Worm (Caenorhabditis elegans) whole organism, L4 larva: ENCODE results near the gene srh-2.

ENCODE experiments used
- D1046.2 ChIP-seq: fragments of 200-800 bp; sonication (Bioruptor generic); IDR thresholded peaks from 2 replicates; pipeline ENCODE4 v1.3.6; 2022; ENCODE audit warnings: missing genetic modification characterization, missing compliant biosample characterization
- F10B5.3 ChIP-seq: sonication (generic microtip); optimal IDR thresholded peaks from 2 replicates; lab custom pipeline; 2016; ENCODE audit warnings: mild to moderate bottlenecking, missing genetic modification characterization, missing compliant biosample characterization
- F49E8.2 ChIP-seq: sonication (generic microtip); optimal IDR thresholded peaks from 2 replicates; lab custom pipeline; 2016; ENCODE audit warnings: missing compliant biosample characterization, mild to moderate bottlenecking, missing genetic modification characterization, borderline replicate concordance
- T20F7.1 ChIP-seq: fragments of 200-800 bp; sonication (Bioruptor generic); optimal IDR thresholded peaks from 2 replicates; lab custom pipeline; 2018; ENCODE audit warnings: mild to moderate bottlenecking, missing genetic modification characterization, missing compliant biosample characterization
- T26A8.4 ChIP-seq: fragments of 200-800 bp; sonication (Bioruptor generic); IDR thresholded peaks from 2 replicates; pipeline ENCODE4 v1.3.6; 2022; ENCODE audit warnings: missing genetic modification characterization, missing compliant biosample characterization
- Y5F2A.4 ChIP-seq: fragments of 200-800 bp; sonication (Bioruptor generic); optimal IDR thresholded peaks from 2 replicates; lab custom pipeline; 2018; ENCODE audit warnings: mild to moderate bottlenecking, missing genetic modification characterization, missing compliant biosample characterization
- Y75B8A.6 ChIP-seq: fragments of 200-800 bp; sonication (Bioruptor generic); IDR thresholded peaks from 2 replicates; pipeline ENCODE4 v1.3.6; 2022; ENCODE audit warnings: missing genetic modification reagents, missing genetic modification characterization, missing compliant biosample characterization
- ZK546.5 ChIP-seq, 2 experiments: sonication (generic microtip); optimal IDR thresholded peaks; 2 replicates each; lab custom pipeline; 2017; ENCODE audit warnings: missing biosample characterization in 2 of 2, missing genetic modification characterization in 2 of 2
- ceh-20 ChIP-seq: fragments of 200-800 bp; sonication (Bioruptor generic); IDR thresholded peaks from 2 replicates; pipeline ENCODE4 v1.3.6; 2022; ENCODE audit warnings: missing genetic modification reagents, missing genetic modification characterization, missing compliant biosample characterization
- ceh-28 ChIP-seq: fragments of 150-350 bp; optimal IDR thresholded peaks from 2 replicates; lab custom pipeline; 2014; ENCODE audit warnings: missing biosample characterization, missing genetic modification reagents, missing genetic modification characterization
- cey-2 ChIP-seq: sonication (generic microtip); optimal IDR thresholded peaks from 3 replicates; lab custom pipeline; 2017; ENCODE audit warnings: missing genetic modification characterization, mild to moderate bottlenecking, missing compliant biosample characterization, antibody characterized with exemption, borderline replicate concordance; ENCODE audit not compliant: insufficient read depth
- ctbp-1 ChIP-seq: fragments of 200-800 bp; sonication (Bioruptor generic); IDR thresholded peaks from 2 replicates; pipeline ENCODE4 v1.3.6; 2022; ENCODE audit warnings: missing genetic modification reagents, missing genetic modification characterization, missing compliant biosample characterization
- daf-16 ChIP-seq, 3 experiments: sonication (generic microtip); optimal IDR thresholded peaks; 2 replicates each; lab custom pipeline; 2016 to 2017; ENCODE audit warnings: missing genetic modification characterization in 3 of 3, missing genetic modification reagents in 3 of 3, mild to moderate bottlenecking in 2 of 3, missing compliant biosample characterization in 2 of 3, missing biosample characterization in 1 of 3, moderate library complexity in 1 of 3
- daf-19 ChIP-seq: fragments of 200-800 bp; sonication (Bioruptor generic); conservative IDR thresholded peaks from 2 replicates; pipeline ENCODE4 v1.3.6; 2022; ENCODE audit warnings: missing genetic modification characterization, missing compliant biosample characterization
- dmd-8 ChIP-seq: fragments of 200-800 bp; sonication (Bioruptor generic); IDR thresholded peaks from 2 replicates; pipeline ENCODE4 v1.3.6; 2022; ENCODE audit warnings: missing genetic modification characterization, missing compliant biosample characterization
- duxl-1 ChIP-seq: sonication (generic microtip); optimal IDR thresholded peaks from 2 replicates; lab custom pipeline; 2016; ENCODE audit warnings: mild to moderate bottlenecking, missing genetic modification characterization, moderate library complexity, missing compliant biosample characterization; ENCODE audit not compliant: poor library complexity
- dve-1 ChIP-seq: sonication (generic microtip); optimal IDR thresholded peaks from 2 replicates; lab custom pipeline; 2017; ENCODE audit warnings: antibody characterized with exemption, mild to moderate bottlenecking, missing genetic modification characterization, missing compliant biosample characterization; ENCODE audit not compliant: insufficient read depth
- fkh-10 ChIP-seq: fragments of 150-350 bp; optimal IDR thresholded peaks from 2 replicates; lab custom pipeline; 2014; ENCODE audit warnings: missing biosample characterization, missing genetic modification reagents, missing genetic modification characterization
- hlh-11 ChIP-seq: fragments of 200-800 bp; sonication (Bioruptor generic); optimal IDR thresholded peaks from 2 replicates; lab custom pipeline; 2018; ENCODE audit warnings: mild to moderate bottlenecking, missing genetic modification characterization, missing compliant biosample characterization
- hlh-30 ChIP-seq: sonication (generic microtip); optimal IDR thresholded peaks from 2 replicates; lab custom pipeline; 2017; ENCODE audit warnings: antibody characterized with exemption, mild to moderate bottlenecking, missing genetic modification characterization, missing compliant biosample characterization; ENCODE audit not compliant: insufficient read depth
- lin-1 ChIP-seq: fragments of 200-800 bp; sonication (Bioruptor generic); IDR thresholded peaks from 2 replicates; pipeline ENCODE4 v1.3.6; 2022; ENCODE audit warnings: missing genetic modification reagents, missing genetic modification characterization, missing compliant biosample characterization
- lin-13 ChIP-seq: fragments of 150-350 bp; optimal IDR thresholded peaks from 2 replicates; lab custom pipeline; 2014; ENCODE audit warnings: missing biosample characterization, missing genetic modification reagents, missing genetic modification characterization
- lin-38 ChIP-seq: fragments of 200-800 bp; sonication (Bioruptor generic); IDR thresholded peaks from 2 replicates; pipeline ENCODE4 v1.3.6; 2022; ENCODE audit warnings: missing genetic modification reagents, missing genetic modification characterization, missing compliant biosample characterization
- lsy-2 ChIP-seq, 2 experiments: fragments of 150-350 bp in 1 of 2; sonication (generic microtip) in 1 of 2; optimal IDR thresholded peaks; 2 replicates each; lab custom pipeline; 2014 to 2017; ENCODE audit warnings: missing biosample characterization in 2 of 2, missing genetic modification characterization in 2 of 2
- madf-5 ChIP-seq, 2 experiments: fragments of 200-800 bp; sonication (Bioruptor generic); IDR thresholded peaks; 2 replicates each; pipeline ENCODE4 v1.3.6; 2022; ENCODE audit warnings: missing compliant biosample characterization in 2 of 2, missing genetic modification characterization in 2 of 2
- madf-9 ChIP-seq: fragments of 200-800 bp; sonication (Bioruptor generic); conservative IDR thresholded peaks from 2 replicates; pipeline ENCODE4 v1.3.6; 2022; ENCODE audit warnings: missing genetic modification reagents, missing genetic modification characterization, missing compliant biosample characterization
- mdl-1 ChIP-seq, 2 experiments: fragments of 150-350 bp in 1 of 2; sonication (generic microtip) in 1 of 2; optimal IDR thresholded peaks; 2 replicates each; lab custom pipeline; 2014 to 2017; ENCODE audit warnings: missing biosample characterization in 2 of 2, missing genetic modification characterization in 2 of 2
- mep-1 ChIP-seq: fragments of 150-350 bp; sonication (generic microtip); optimal IDR thresholded peaks from 3 replicates; lab custom pipeline; 2014; ENCODE audit warnings: missing biosample characterization, missing genetic modification characterization
- mxl-2 ChIP-seq: fragments of 200-800 bp; sonication (Bioruptor generic); conservative IDR thresholded peaks from 2 replicates; pipeline ENCODE4 v1.3.6; 2022; ENCODE audit warnings: missing genetic modification reagents, missing genetic modification characterization, missing compliant biosample characterization
- nhr-10 ChIP-seq: fragments of 150-350 bp; optimal IDR thresholded peaks from 2 replicates; lab custom pipeline; 2014; ENCODE audit warnings: missing biosample characterization, missing genetic modification characterization
- nhr-102 ChIP-seq: sonication (generic microtip); optimal IDR thresholded peaks from 2 replicates; lab custom pipeline; 2016; ENCODE audit warnings: mild to moderate bottlenecking, missing genetic modification characterization, moderate library complexity, missing compliant biosample characterization
- nhr-11 ChIP-seq: fragments of 150-350 bp; optimal IDR thresholded peaks from 2 replicates; lab custom pipeline; 2014; ENCODE audit warnings: missing biosample characterization, missing genetic modification characterization
- nhr-111 ChIP-seq: fragments of 200-800 bp; sonication (Bioruptor generic); optimal IDR thresholded peaks from 2 replicates; lab custom pipeline; 2018; ENCODE audit warnings: mild to moderate bottlenecking, missing genetic modification characterization, missing compliant biosample characterization
- nhr-237 ChIP-seq: sonication (generic microtip); optimal IDR thresholded peaks from 2 replicates; lab custom pipeline; 2017; ENCODE audit warnings: missing biosample characterization, missing genetic modification characterization
- nhr-42 ChIP-seq: fragments of 200-800 bp; sonication (Bioruptor generic); IDR thresholded peaks from 2 replicates; pipeline ENCODE4 v1.3.6; 2022; ENCODE audit warnings: missing genetic modification characterization, missing compliant biosample characterization
- nhr-76 ChIP-seq: fragments of 150-350 bp; optimal IDR thresholded peaks from 2 replicates; lab custom pipeline; 2014; ENCODE audit warnings: missing biosample characterization, missing genetic modification characterization
- nhr-77 ChIP-seq: fragments of 150-350 bp; optimal IDR thresholded peaks from 2 replicates; lab custom pipeline; 2014; ENCODE audit warnings: missing biosample characterization, missing genetic modification characterization
- rbr-2 ChIP-seq: sonication (generic microtip); optimal IDR thresholded peaks from 2 replicates; lab custom pipeline; 2016; ENCODE audit warnings: missing genotype, missing genetic modification characterization, missing compliant biosample characterization
- saeg-2 ChIP-seq: fragments of 200-800 bp; sonication (Bioruptor generic); IDR thresholded peaks from 2 replicates; pipeline ENCODE4 v1.3.6; 2022; ENCODE audit warnings: missing genetic modification reagents, missing genetic modification characterization, missing compliant biosample characterization
- snpc-4 ChIP-seq: fragments of 150-350 bp; optimal IDR thresholded peaks from 2 replicates; lab custom pipeline; 2014; ENCODE audit warnings: missing biosample characterization, missing genetic modification characterization
- tra-1 ChIP-seq: fragments of 200-800 bp; sonication (Bioruptor generic); IDR thresholded peaks from 2 replicates; pipeline ENCODE4 v1.3.6; 2022; ENCODE audit warnings: missing genetic modification reagents, missing genetic modification characterization, missing compliant biosample characterization
- unc-62 ChIP-seq, 3 experiments: fragments of 150-350 bp in 1 of 3; sonication (generic microtip); optimal IDR thresholded peaks in 2 of 3; peaks in 1 of 3; 1 replicate in 1 of 3; 2 replicates in 2 of 3; lab custom pipeline; 2014 to 2017; ENCODE audit warnings: missing biosample characterization in 3 of 3, missing genetic modification characterization in 3 of 3, missing genetic modification reagents in 3 of 3, missing genotype in 1 of 3
- zfp-3 ChIP-seq: fragments of 200-800 bp; sonication (Bioruptor generic); conservative IDR thresholded peaks from 2 replicates; pipeline ENCODE4 v1.3.6; 2022; ENCODE audit warnings: missing genetic modification reagents, missing genetic modification characterization, missing compliant biosample characterization
- zip-11 ChIP-seq: fragments of 200-800 bp; sonication (Bioruptor generic); IDR thresholded peaks from 2 replicates; pipeline ENCODE4 v1.3.6; 2022; ENCODE audit warnings: missing genetic modification characterization, missing compliant biosample characterization
- ztf-7 ChIP-seq: fragments of 150-350 bp; optimal IDR thresholded peaks from 2 replicates; lab custom pipeline; 2014; ENCODE audit warnings: missing biosample characterization, missing genetic modification characterization

srh-2 gene

ce11 chrV:764732-765131 lies 36.6 kb downstream of the srh-2 start, which contains the start of gene str-238:
Gene str-238 (plus strand): TSS chrV:765032.
- TF ChIP-seq ceh-28 (tag; lab: Kevin White, UChicago), result no peak
- TF ChIP-seq T26A8.4 (GFP tag; lab: Robert Waterston, UW), result no peak
- TF ChIP-seq nhr-77 (tag; lab: Kevin White, UChicago), result no peak
- no peak for TF ChIP-seq nhr-111
- no peak for TF ChIP-seq mxl-2 (GFP tag; lab: Robert Waterston, UW)
- TF ChIP-seq Y5F2A.4 (GFP tag; lab: Kevin White, UChicago), result no peak
- TF ChIP-seq zfp-3 (GFP tag; lab: Robert Waterston, UW), result no peak
- no peak for TF ChIP-seq tra-1 (GFP tag; lab: Robert Waterston, UW)

- TF ChIP-seq D1046.2 (GFP tag; lab: Robert Waterston, UW) (no peak), unc-62 (GFP tag; optimal IDR thresholded peaks at IDR 0.05 in 1 of 2; lab: Kevin White, UChicago) (peak in 1 of 2 experiments; percentile 91), unc-62 (tag; optimal IDR thresholded peaks at IDR 0.05; lab: Kevin White, UChicago) (no peak), mep-1 (tag; lab: Kevin White, UChicago) (no peak)
Observed at ce11 chrV:772210-772609, 44.1 kb downstream of the srh-2 start.

ce11 chrV:773256-773655 lies 45.2 kb downstream of the srh-2 start, which contains the start of gene sti-1:
Gene sti-1 (plus strand): TSS chrV:773518.
- TF ChIP-seq nhr-76 (tag; lab: Kevin White, UChicago) (no peak), mep-1 (tag; lab: Kevin White, UChicago) (peak; percentile 80), nhr-11 (tag; lab: Kevin White, UChicago) (peak; percentile 66), nhr-42 (GFP tag; lab: Robert Waterston, UW) (peak; percentile 69; the same call in 1 of the 2 replicates), lin-1 (GFP tag; lab: Robert Waterston, UW) (no peak), ZK546.5 (tag; optimal IDR thresholded peaks at IDR 0.05; lab: Kevin White, UChicago) (no peak), Y75B8A.6 (GFP tag; lab: Robert Waterston, UW) (no peak), lin-13 (peak; percentile 70), dve-1 (peak; percentile 81), madf-9 (no peak), ctbp-1 (GFP tag; lab: Robert Waterston, UW) (no peak), nhr-10 (no peak), F49E8.2 (peak; percentile 26), madf-5 (GFP tag; IDR thresholded peaks at IDR 0.05; lab: Robert Waterston, UW) (no peak), tra-1 (GFP tag; lab: Robert Waterston, UW) (0 out of 2 replicates have a peak, but pooled peaks have one; percentile 40), mdl-1 (tag; optimal IDR thresholded peaks at IDR 0.05; lab: Kevin White, UChicago) (peak in 1 of 2 experiments; percentile 54), lsy-2 (tag; optimal IDR thresholded peaks at IDR 0.05; lab: Kevin White, UChicago) (peak in 1 of 2 experiments; percentile 90), ceh-20 (GFP tag; lab: Robert Waterston, UW) (peak; percentile 55; the same call in 1 of the 2 replicates), daf-16 (GFP tag; optimal IDR thresholded peaks at IDR 0.05; lab: Kevin White, UChicago) (no peak), daf-16 (tag; optimal IDR thresholded peaks at IDR 0.05; lab: Kevin White, UChicago) (peak; percentile 20), rbr-2 (peak; percentile 68), saeg-2 (GFP tag; lab: Robert Waterston, UW) (no peak), daf-19 (no peak), ztf-7 (tag; lab: Kevin White, UChicago) (peak; percentile 79), dmd-8 (no peak), nhr-77 (tag; lab: Kevin White, UChicago) (peak; percentile 95), nhr-237 (tag; lab: Kevin White, UChicago) (no peak), lin-38 (GFP tag; lab: Robert Waterston, UW) (peak; percentile 98), fkh-10 (peak; percentile 35), T20F7.1 (GFP tag; lab: Kevin White, UChicago) (no peak), zip-11 (GFP tag; lab: Robert Waterston, UW) (no peak), snpc-4 (tag; lab: Kevin White, UChicago) (no peak), duxl-1 (tag; lab: Kevin White, UChicago) (peak; percentile 81), nhr-102 (tag; lab: Kevin White, UChicago) (peak; percentile 60), cey-2 (tag; lab: Kevin White, UChicago) (no peak), hlh-30 (tag; lab: Kevin White, UChicago) (peak; percentile 75), F10B5.3 (tag; lab: Kevin White, UChicago) (no peak), hlh-11 (peak; percentile 60)
